Worm (Caenorhabditis elegans) whole organism, L3 larva: ENCODE data around the gene K10H10.6.
A peak's percentile ranks its signal among the peaks of the same experiment; 100 is the strongest.

Experiments
- R02D3.7 ChIP-seq: fragments of 150-350 bp; optimal IDR thresholded peaks from 2 replicates; lab custom pipeline; 2014; ENCODE audit warnings: missing biosample characterization, missing genetic modification characterization
- ama-1 ChIP-seq: fragments of 150-350 bp; optimal IDR thresholded peaks from 2 replicates; lab custom pipeline; 2018
- ceh-16 ChIP-seq: sonication (generic microtip); optimal IDR thresholded peaks from 2 replicates; lab custom pipeline; 2017; ENCODE audit warnings: missing biosample characterization, missing genetic modification characterization
- ceh-9 ChIP-seq: sonication (generic microtip); optimal IDR thresholded peaks from 2 replicates; lab custom pipeline; 2018; ENCODE audit warnings: missing biosample characterization, missing genetic modification characterization
- daf-12 ChIP-seq: fragments of 150-350 bp; optimal IDR thresholded peaks from 2 replicates; lab custom pipeline; 2014; ENCODE audit warnings: missing biosample characterization, missing genetic modification reagents, missing genetic modification characterization
- egl-27 ChIP-seq: sonication (generic microtip); optimal IDR thresholded peaks from 4 replicates; lab custom pipeline; 2017; ENCODE audit warnings: missing biosample characterization, missing genetic modification reagents, missing genetic modification characterization
- egl-5 ChIP-seq: fragments of 150-350 bp; optimal IDR thresholded peaks from 2 replicates; lab custom pipeline; 2017; ENCODE audit warnings: missing biosample characterization, missing genetic modification reagents, missing genetic modification characterization, inconsistent platforms
- elt-2 ChIP-seq: sonication (generic microtip); optimal IDR thresholded peaks from 2 replicates; lab custom pipeline; 2016; ENCODE audit warnings: missing genetic modification reagents, mild to moderate bottlenecking, missing genetic modification characterization, missing compliant biosample characterization
- elt-3 ChIP-seq, 3 experiments: fragments of 150-350 bp in 1 of 3; sonication (generic microtip) in 2 of 3; optimal IDR thresholded peaks; 2 replicates in 2 of 3; 4 replicates in 1 of 3; lab custom pipeline; 2014 to 2017; ENCODE audit warnings: missing biosample characterization in 3 of 3, missing genetic modification characterization in 3 of 3
- fkh-10 ChIP-seq: sonication (generic microtip); optimal IDR thresholded peaks from 2 replicates; lab custom pipeline; 2017; ENCODE audit warnings: missing biosample characterization, missing genetic modification reagents, missing genetic modification characterization
- fos-1 ChIP-seq: fragments of 150-350 bp; optimal IDR thresholded peaks from 2 replicates; lab custom pipeline; 2014; ENCODE audit warnings: missing biosample characterization, missing genetic modification characterization
- hmg-11 ChIP-seq: sonication (generic microtip); optimal IDR thresholded peaks from 2 replicates; lab custom pipeline; 2016; ENCODE audit warnings: missing genetic modification characterization, missing compliant biosample characterization
- jun-1 ChIP-seq: fragments of 150-350 bp; optimal IDR thresholded peaks from 2 replicates; lab custom pipeline; 2014; ENCODE audit warnings: missing biosample characterization, missing genetic modification reagents, missing genetic modification characterization
- lin-15B ChIP-seq: fragments of 150-350 bp; optimal IDR thresholded peaks from 2 replicates; lab custom pipeline; 2014; ENCODE audit warnings: missing biosample characterization, missing genetic modification characterization
- lin-39 ChIP-seq: fragments of 150-350 bp; optimal IDR thresholded peaks from 2 replicates; lab custom pipeline; 2018; ENCODE audit warnings: missing biosample characterization, missing genetic modification reagents, missing genetic modification characterization
- lsy-12 ChIP-seq: sonication (generic microtip); optimal IDR thresholded peaks from 2 replicates; lab custom pipeline; 2016; ENCODE audit warnings: mild to moderate bottlenecking, missing genetic modification characterization, missing compliant biosample characterization
- mdl-1 ChIP-seq: fragments of 150-350 bp; optimal IDR thresholded peaks from 2 replicates; lab custom pipeline; 2014; ENCODE audit warnings: missing biosample characterization, missing genetic modification characterization
- mml-1 ChIP-seq: fragments of 150-350 bp; sonication (generic microtip); optimal IDR thresholded peaks from 3 replicates; lab custom pipeline; 2014; ENCODE audit warnings: missing biosample characterization, missing genetic modification characterization
- nfya-1 ChIP-seq: sonication (generic microtip); optimal IDR thresholded peaks from 2 replicates; lab custom pipeline; 2017; ENCODE audit warnings: missing genetic modification characterization, mild to moderate bottlenecking, missing compliant biosample characterization, antibody characterized with exemption, moderate library complexity; ENCODE audit not compliant: insufficient read depth
- nhr-23 ChIP-seq: fragments of 150-350 bp; optimal IDR thresholded peaks from 2 replicates; lab custom pipeline; 2014; ENCODE audit warnings: missing biosample characterization, missing genetic modification reagents, missing genetic modification characterization
- nhr-237 ChIP-seq: fragments of 150-350 bp; optimal IDR thresholded peaks from 2 replicates; lab custom pipeline; 2014; ENCODE audit warnings: missing biosample characterization, missing genetic modification characterization
- nhr-25 ChIP-seq: sonication (generic microtip); optimal IDR thresholded peaks from 2 replicates; lab custom pipeline; 2017; ENCODE audit warnings: missing biosample characterization, missing genetic modification characterization
- nhr-28 ChIP-seq: fragments of 150-350 bp; optimal IDR thresholded peaks from 2 replicates; lab custom pipeline; 2014; ENCODE audit warnings: missing biosample characterization, missing genetic modification characterization
- nhr-43 ChIP-seq: sonication (generic microtip); optimal IDR thresholded peaks from 2 replicates; lab custom pipeline; 2016; ENCODE audit warnings: mild to moderate bottlenecking, missing genetic modification characterization, missing compliant biosample characterization; ENCODE audit not compliant: poor library complexity, severe bottlenecking
- nhr-67 ChIP-seq: fragments of 150-350 bp; optimal IDR thresholded peaks from 2 replicates; lab custom pipeline; 2014; ENCODE audit warnings: missing biosample characterization, missing genetic modification characterization
- nhr-77 ChIP-seq: fragments of 150-350 bp; optimal IDR thresholded peaks from 2 replicates; lab custom pipeline; 2014; ENCODE audit warnings: missing biosample characterization, missing genetic modification characterization
- pha-4 ChIP-seq: fragments of 150-350 bp; optimal IDR thresholded peaks from 2 replicates; lab custom pipeline; 2014; ENCODE audit warnings: missing biosample characterization, missing genetic modification reagents, missing genetic modification characterization
- pqm-1 ChIP-seq: fragments of 150-350 bp; optimal IDR thresholded peaks from 2 replicates; lab custom pipeline; 2017; ENCODE audit warnings: missing biosample characterization, missing genetic modification characterization, inconsistent platforms
- skn-1 ChIP-seq: fragments of 150-350 bp; optimal IDR thresholded peaks from 2 replicates; lab custom pipeline; 2014; ENCODE audit warnings: missing biosample characterization, missing genetic modification characterization
- snpc-4 ChIP-seq: fragments of 150-350 bp; optimal IDR thresholded peaks from 2 replicates; lab custom pipeline; 2014; ENCODE audit warnings: missing biosample characterization, missing genetic modification characterization
- tbx-2 ChIP-seq: sonication (generic microtip); optimal IDR thresholded peaks from 2 replicates; lab custom pipeline; 2016; ENCODE audit warnings: mild to moderate bottlenecking, missing genetic modification characterization, missing compliant biosample characterization
- unc-39 ChIP-seq: sonication (generic microtip); optimal IDR thresholded peaks from 4 replicates; lab custom pipeline; 2017; ENCODE audit warnings: missing biosample characterization, missing genetic modification characterization
- unc-62 ChIP-seq: fragments of 150-350 bp; sonication (generic microtip); optimal IDR thresholded peaks from 4 replicates; lab custom pipeline; 2014; ENCODE audit warnings: missing biosample characterization, missing genetic modification reagents, missing genetic modification characterization

The K10H10.6 gene

ce11 chrII:14480772-14481171 is 22.3 kb upstream of the K10H10.6 start:
- TF ChIP-seq nhr-25 (peak; percentile 50), daf-12 (tag; lab: Kevin White, UChicago) (no peak), nhr-23 (tag; lab: Kevin White, UChicago) (peak; percentile 43)

ce11 chrII:14483813-14484212 is 19.3 kb upstream of the K10H10.6 start:
- no peak for TF ChIP-seq ceh-9 (tag; lab: Kevin White, UChicago)
- TF ChIP-seq hmg-11, result no peak
- peak; percentile 16 for TF ChIP-seq pha-4
- TF ChIP-seq, all 47 proteins: peak for 1

- TF ChIP-seq mml-1 (tag; lab: Kevin White, UChicago) (no peak), nhr-67 (tag; lab: Kevin White, UChicago) (no peak), nhr-43 (tag; lab: Kevin White, UChicago) (peak; percentile 27), lin-15B (peak; percentile 55), tbx-2 (peak; percentile 37), nhr-23 (tag; lab: Kevin White, UChicago) (peak; percentile 29), nhr-28 (tag; lab: Kevin White, UChicago) (no peak), fos-1 (tag; lab: Kevin White, UChicago) (no peak), unc-62 (GFP tag; lab: Kevin White, UChicago) (no peak), nhr-77 (tag; lab: Kevin White, UChicago) (peak; percentile 28), R02D3.7 (tag; lab: Kevin White, UChicago) (no peak), egl-5 (tag; lab: Kevin White, UChicago) (no peak), nhr-25 (peak; percentile 48), egl-27 (tag; lab: Kevin White, UChicago) (no peak), lin-39 (peak; percentile 1), elt-2 (peak; percentile 13), hmg-11 (peak; percentile 39), skn-1 (tag; lab: Kevin White, UChicago) (peak; percentile 77), ama-1 (no peak), nhr-237 (tag; lab: Kevin White, UChicago) (no peak), jun-1 (tag; lab: Kevin White, UChicago) (no peak), lsy-12 (tag; lab: Kevin White, UChicago) (peak; percentile 15), ceh-16 (tag; lab: Kevin White, UChicago) (no peak), unc-39 (tag; lab: Kevin White, UChicago) (no peak), snpc-4 (tag; lab: Kevin White, UChicago) (peak; percentile 74), pha-4 (peak; percentile 48), nfya-1 (tag; lab: Kevin White, UChicago) (peak; percentile 52)
- TF ChIP-seq, all 47 proteins: peak for 14
Observed at ce11 chrII:14488661-14489060, 14.4 kb upstream of the K10H10.6 start, which contains the start of gene usp-14. Gene usp-14 (minus strand): TSS chrII:14488688.

DNA sequence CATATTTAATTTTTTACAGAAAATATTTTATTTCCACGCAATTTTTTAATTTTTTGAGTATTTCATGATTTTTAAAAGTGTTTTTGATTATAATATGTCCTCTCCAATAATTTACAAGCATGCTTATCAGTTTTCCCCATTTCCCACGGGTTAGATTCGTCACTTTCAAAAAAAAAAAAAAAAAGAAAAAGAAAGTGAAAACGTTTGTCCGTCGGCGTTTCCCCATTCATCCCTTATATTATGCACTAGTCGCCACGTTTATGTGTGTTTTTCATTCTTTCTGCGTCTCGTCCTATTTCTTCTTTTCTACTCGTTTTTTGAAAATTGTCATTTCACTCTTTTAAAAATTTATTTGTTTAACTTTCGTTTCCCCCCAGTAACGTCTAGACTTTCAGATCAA is 13.7 kb upstream of the K10H10.6 start, which contains the start of gene vnut-1:
vnut-1 (plus strand) TSS at position 396 of the 400 bp plus-strand sequence.
- TF ChIP-seq fkh-10 (GFP tag; lab: Kevin White, UChicago) (no peak), nhr-25 (peak; percentile 9), pqm-1 (peak; percentile 67), nfya-1 (tag; lab: Kevin White, UChicago) (peak; percentile 24), snpc-4 (tag; lab: Kevin White, UChicago) (peak; percentile 60), elt-3 (tag; optimal IDR thresholded peaks at IDR 0.05; lab: Kevin White, UChicago) (no peak), egl-5 (tag; lab: Kevin White, UChicago) (no peak), hmg-11 (peak; percentile 38), lin-15B (peak; percentile 9), elt-2 (peak; percentile 80), lsy-12 (tag; lab: Kevin White, UChicago) (no peak), nhr-43 (tag; lab: Kevin White, UChicago) (peak; percentile 29), nhr-23 (tag; lab: Kevin White, UChicago) (peak; percentile 63), pha-4 (peak; percentile 50), mml-1 (tag; lab: Kevin White, UChicago) (no peak), mdl-1 (no peak)

ce11 chrII:14492592-14493196 is 10.4 kb upstream of the K10H10.6 start:
- TF ChIP-seq nhr-25, result no peak
- peak; percentile 85 for TF ChIP-seq ama-1
